Fruit fly (Drosophila melanogaster) whole organism, embryonic: ENCODE results near the gene CG32176.

ENCODE experiments used
- ATbp ChIP-seq: fragments of 200-800 bp; sonication (Bioruptor generic); optimal IDR thresholded peaks from 2 replicates; lab custom pipeline; 2017; ENCODE audit warnings: missing biosample characterization, mild to moderate bottlenecking, missing genetic modification characterization, missing genetic modification reagents
- Abd-B ChIP-seq: fragments of 200-800 bp; sonication (Bioruptor generic); optimal IDR thresholded peaks from 2 replicates; lab custom pipeline; 2018; ENCODE audit warnings: missing biosample characterization, mild to moderate bottlenecking, missing genetic modification characterization, moderate library complexity
- CG17612 ChIP-seq: fragments of 200-800 bp; sonication (Bioruptor generic); IDR thresholded peaks from 2 replicates; pipeline ENCODE4 v1.3.6; 2022; ENCODE audit warnings: missing biosample characterization, missing genetic modification characterization
- CG2116 ChIP-seq: fragments of 200-800 bp; sonication (Bioruptor generic); optimal IDR thresholded peaks from 3 replicates; lab custom pipeline; 2018; ENCODE audit warnings: missing biosample characterization, mild to moderate bottlenecking, missing genetic modification characterization
- CG7745 ChIP-seq: fragments of 200-800 bp; sonication (Bioruptor generic); optimal IDR thresholded peaks from 2 replicates; lab custom pipeline; 2018; ENCODE audit warnings: missing biosample characterization, mild to moderate bottlenecking, missing genetic modification characterization, moderate library complexity
- HHEX ChIP-seq: fragments of 200-800 bp; sonication (Bioruptor generic); optimal IDR thresholded peaks from 3 replicates; lab custom pipeline; 2017; ENCODE audit warnings: missing biosample characterization, mild to moderate bottlenecking, missing genetic modification characterization, missing genetic modification reagents
- Vsx1 ChIP-seq: fragments of 200-800 bp; sonication (Bioruptor generic); optimal IDR thresholded peaks from 2 replicates; lab custom pipeline; 2017; ENCODE audit warnings: missing biosample characterization, mild to moderate bottlenecking, missing genetic modification characterization, missing genetic modification reagents
- ab ChIP-seq: fragments of 200-800 bp; sonication (Bioruptor generic); optimal IDR thresholded peaks from 2 replicates; lab custom pipeline; 2016; ENCODE audit warnings: missing biosample characterization, missing genetic modification characterization
- crp ChIP-seq, 2 experiments: fragments of 200-800 bp; sonication (Bioruptor generic); optimal IDR thresholded peaks; 2 replicates in 1 of 2; 3 replicates in 1 of 2; lab custom pipeline; 2017; ENCODE audit warnings: missing biosample characterization in 2 of 2, missing genetic modification characterization in 2 of 2, mild to moderate bottlenecking in 1 of 2, moderate library complexity in 1 of 2
- otp ChIP-seq: fragments of 200-800 bp; sonication (Bioruptor generic); IDR thresholded peaks from 3 replicates; pipeline ENCODE4, ENCODE4 v1.3.6; 2022; ENCODE audit warnings: missing biosample characterization, missing genetic modification characterization

DNA sequence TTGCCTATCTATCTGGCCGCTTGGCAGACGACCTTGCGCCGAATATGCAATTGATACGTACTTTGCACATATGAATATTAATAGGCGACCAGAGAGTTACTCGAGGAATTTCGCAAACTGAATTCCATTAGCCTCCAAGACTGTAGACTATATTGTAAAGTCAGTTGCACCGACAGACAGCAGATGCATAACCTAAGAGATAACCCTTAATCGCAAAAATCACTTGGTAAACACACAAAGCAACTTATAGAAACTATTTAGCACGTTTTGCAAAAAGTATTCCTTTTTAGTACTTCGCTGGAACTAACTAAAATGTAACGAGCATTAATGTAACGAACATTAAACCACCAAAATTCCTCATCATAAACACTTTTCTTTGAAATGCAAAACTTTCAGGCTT is 52.5 kb downstream of the CG32176 start, which contains the start of gene CG6333:
- TF ChIP-seq otp (GFP tag; lab: Robert Waterston, UW) (no peak), ATbp (no peak), crp (GFP tag; optimal IDR thresholded peaks at IDR 0.05; lab: Kevin White, UChicago) (no peak), CG17612 (GFP tag; lab: Robert Waterston, UW) (no peak), CG2116 (no peak), Vsx1 (no peak), ab (GFP tag; lab: Kevin White, UChicago) (no peak), CG7745 (tag; lab: Kevin White, UChicago) (no peak), HHEX (GFP tag; lab: Kevin White, UChicago) (no peak), Abd-B (GFP tag; lab: Kevin White, UChicago) (no peak)
